Worm (Caenorhabditis elegans) whole organism, dauer: Measurements from ENCODE around the gene tomm-20.

Source experiments
- unc-62 ChIP-seq: sonication (generic microtip); optimal IDR thresholded peaks from 2 replicates; lab custom pipeline; 2017; ENCODE audit warnings: missing biosample characterization, missing genetic modification reagents, missing genetic modification characterization

tomm-20 gene

DNA sequence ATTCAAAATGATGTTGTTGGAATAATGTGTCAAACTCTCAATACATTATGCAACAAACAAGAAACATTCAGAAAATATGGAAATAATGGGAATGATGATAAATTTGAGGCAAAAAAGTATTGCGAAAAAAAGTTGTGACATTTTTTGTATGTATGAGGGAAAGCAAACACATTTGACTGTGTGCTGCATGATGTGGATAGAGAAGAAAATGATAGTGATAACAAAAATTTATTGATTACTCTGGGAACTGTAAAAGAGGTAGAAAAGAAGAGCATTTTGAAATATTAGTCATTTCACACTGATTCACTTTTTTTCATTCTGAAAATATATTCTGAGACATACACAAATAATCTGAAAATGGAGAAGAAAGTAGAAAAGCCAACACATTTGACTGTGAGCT, 4.6 kb upstream of the tomm-20 start:
- TF ChIP-seq unc-62 (GFP tag; lab: Kevin White, UChicago): no peak

DNA sequence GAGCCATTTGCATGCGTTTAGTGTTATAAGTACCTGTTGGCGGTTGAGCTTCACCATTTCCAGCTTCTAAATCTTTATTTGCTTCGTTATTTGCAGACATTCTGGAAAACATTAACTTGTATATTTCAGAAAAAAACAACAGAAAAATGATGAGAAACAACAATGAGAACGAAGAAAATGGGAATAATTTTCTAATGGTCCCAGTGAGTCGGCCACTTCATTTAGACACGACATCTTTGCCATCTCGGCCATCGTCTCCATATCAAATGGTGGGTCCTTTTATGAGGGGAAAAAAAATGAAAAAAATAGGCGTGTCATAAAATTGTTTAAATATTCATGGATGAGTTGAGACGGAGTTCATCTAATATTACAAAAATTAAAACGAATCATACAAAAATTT, 2.5 kb upstream of the tomm-20 start, which contains the start of gene snb-2:
Gene snb-2 (minus strand): TSS at position 101 of the 400 bp plus-strand sequence.
- no peak for TF ChIP-seq unc-62 (GFP tag; lab: Kevin White, UChicago)

DNA sequence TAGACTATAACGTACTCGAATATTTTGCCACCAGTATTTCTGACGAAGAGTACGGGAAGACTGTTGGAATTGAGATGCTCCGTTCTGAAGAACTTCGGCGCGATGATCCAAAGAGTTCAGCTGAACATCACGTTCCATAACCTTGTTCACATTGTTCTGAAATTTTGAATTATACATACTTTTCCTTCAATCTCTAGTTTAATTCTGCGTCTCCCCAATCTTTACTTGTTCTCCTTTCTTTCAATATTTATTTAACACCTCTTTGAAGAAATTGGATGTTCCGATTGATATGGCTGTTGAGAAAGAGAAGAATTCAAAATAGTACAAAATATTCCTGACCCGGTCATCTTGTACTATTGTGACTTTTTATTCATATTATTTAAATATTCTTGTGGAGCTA, 1.6 kb upstream of the tomm-20 start, which contains the start of gene F23H12.3:
Gene F23H12.3 (plus strand): TSS at position 301 of the 400 bp plus-strand sequence.
- TF ChIP-seq unc-62 (GFP tag; lab: Kevin White, UChicago): no peak

DNA sequence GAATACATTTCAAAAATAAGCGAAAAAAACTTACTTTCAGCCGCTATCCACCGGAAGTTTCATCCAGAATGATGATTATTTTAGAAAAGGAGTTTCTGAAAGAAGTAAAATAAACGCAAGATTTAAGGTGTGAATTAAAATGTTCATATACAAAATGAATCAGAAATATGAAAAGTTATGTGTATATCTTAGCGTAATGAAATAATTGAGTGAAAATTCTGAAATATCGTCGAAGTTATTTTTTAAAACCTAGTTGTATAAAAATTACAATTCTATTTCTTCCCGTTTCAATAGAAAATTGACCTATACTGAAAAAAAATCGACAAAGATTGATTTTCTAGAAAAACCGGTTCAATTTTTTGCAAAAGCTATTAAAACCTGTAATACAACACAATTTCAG, 5.4 kb downstream of the tomm-20 start, which contains the start of gene twk-13:
Gene twk-13 (minus strand): TSS at position 101 of the 400 bp plus-strand sequence.
- no peak for TF ChIP-seq unc-62 (GFP tag; lab: Kevin White, UChicago)

DNA sequence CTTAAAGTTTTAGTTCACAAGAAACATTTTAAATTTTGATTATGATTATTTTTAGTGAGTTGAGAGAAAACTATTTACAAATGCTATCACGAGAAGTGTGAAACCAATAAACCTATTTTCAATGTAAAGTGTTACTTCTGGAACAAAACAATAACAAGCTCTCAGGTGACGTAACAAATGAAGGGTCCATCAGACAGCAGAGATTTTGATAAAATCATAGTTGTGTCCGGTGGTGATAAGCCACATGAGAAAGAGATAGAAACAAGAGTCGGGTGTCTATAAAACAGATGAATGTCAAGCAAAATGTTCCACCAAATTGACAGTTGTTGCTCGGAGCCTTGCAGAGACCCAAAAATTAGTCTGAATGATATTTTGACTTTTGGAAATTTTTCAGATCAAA, 8.9 kb downstream of the tomm-20 start:
- TF ChIP-seq unc-62 (GFP tag; lab: Kevin White, UChicago): no peak

DNA sequence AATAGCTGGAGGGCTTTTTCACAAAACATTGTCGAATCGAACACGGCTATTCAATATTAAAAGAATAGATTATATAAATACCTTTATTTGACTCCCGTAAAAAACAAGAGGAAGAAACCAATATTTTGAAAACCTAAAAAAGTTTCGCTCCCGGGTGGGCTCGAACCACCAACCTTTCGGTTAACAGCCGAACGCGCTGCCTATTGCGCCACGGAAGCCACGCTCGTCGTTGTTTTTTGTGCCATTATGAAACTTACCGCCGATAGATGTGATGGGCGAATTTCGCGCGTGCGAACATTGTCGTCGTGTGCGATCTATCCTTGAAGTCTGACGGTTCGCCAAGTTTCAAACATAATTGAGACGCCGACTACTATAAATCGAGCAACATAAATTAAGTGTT, 11.4 kb downstream of the tomm-20 start:
- no peak for TF ChIP-seq unc-62 (GFP tag; lab: Kevin White, UChicago)

DNA sequence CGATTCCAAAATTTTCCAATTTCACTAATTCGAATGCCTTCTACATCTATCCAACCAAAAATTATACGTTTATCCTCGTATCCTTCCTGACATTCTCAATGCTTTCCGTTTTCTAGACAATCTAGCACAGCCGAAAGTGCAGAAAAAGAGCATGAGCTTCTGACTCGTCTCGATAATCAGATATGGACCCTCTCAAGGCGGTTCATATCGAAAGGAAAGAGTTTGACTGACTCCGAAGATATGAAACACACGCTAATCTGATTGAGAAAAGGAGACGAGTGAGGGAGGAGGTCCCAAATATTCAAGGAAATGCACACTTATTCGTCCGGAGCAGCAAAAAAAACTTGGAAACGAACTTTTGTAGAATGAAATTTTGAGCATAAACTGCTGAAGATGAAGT, 14.1 kb downstream of the tomm-20 start:
- no peak for TF ChIP-seq unc-62 (GFP tag; lab: Kevin White, UChicago)

DNA sequence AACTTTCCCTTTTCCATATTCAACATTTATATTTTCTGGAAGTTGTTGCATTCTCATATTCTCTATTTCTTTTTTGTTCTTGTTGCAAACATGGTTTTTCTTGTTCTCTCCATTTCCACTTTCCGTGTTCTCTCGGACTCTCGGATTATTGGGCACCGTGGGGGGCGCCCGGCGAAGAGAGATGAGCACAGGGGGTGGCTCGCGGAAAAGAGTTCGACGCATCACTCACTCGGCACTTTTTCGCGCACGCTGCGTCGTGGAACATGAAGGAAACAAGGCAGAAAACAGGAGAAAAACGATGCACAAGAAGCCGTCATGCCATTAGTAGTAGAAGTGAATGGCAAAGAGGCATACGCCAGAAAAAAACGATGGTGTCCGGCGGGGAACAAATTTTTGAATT, 16.6 kb downstream of the tomm-20 start:
- TF ChIP-seq unc-62 (GFP tag; lab: Kevin White, UChicago): no peak

DNA sequence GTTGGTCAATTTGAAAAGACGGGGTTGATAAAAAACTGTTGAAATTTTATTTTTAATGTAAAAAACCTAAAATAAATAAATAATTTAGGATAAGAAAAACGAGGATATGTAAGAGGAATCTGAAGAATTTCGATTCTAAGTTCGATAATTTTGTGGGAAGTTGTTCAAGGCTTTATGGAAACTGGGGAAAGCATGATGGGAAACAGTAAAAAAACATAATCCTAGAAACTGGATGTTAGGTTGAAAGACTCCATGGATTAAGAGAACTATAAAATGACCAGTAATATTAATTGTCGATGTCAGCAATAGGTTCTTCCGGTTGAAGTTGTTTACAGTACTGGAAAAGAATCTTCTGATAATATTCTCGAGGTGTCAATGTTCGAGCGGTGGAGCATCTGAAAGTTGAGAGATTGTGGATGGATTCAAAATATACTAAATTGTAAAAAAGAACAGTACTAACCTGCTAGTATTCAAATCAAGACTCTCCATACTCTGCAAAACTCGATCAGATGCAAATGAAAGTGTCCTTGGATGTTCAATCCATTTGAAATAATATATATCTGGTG, 22.9 kb downstream of the tomm-20 start:
- TF ChIP-seq unc-62 (GFP tag; lab: Kevin White, UChicago): no peak

DNA sequence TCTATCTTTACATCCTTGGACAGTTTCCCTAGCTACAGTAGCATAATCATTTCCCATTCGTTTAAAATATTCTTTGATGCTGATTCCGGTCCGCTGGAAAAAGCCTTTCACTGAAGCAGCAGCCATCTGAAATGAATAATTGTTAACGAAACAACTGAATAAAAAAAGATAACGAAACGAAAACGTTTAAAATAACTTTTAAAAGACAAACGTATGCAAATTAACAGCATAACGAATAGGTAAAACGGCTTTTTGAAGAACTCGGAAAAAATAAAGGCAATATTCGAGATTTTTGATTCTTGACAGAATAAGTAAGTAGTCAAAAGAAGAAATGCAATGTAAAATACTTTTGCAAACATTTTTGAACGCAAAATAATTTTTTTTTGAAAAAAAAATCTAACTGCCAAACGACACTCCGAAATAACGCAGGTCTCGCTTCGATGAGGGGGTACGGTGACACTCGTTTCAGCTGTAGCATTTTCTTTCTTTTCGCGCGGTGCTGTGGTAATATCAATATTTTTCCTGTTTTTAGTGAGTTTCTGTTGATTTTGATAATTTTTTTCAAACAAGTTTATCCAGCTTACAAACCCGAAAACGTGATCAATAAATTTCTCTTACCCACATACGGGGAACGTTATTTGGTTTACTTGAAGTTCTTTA, 25.2 kb downstream of the tomm-20 start, which contains the start of the genes R04F11.5 and R04F11.2:
Gene R04F11.5 (minus strand): TSS at position 126 of the 660 bp plus-strand sequence.
Gene R04F11.2 (plus strand): TSS at position 488 of the 660 bp plus-strand sequence.
- no peak for TF ChIP-seq unc-62 (GFP tag; lab: Kevin White, UChicago)

DNA sequence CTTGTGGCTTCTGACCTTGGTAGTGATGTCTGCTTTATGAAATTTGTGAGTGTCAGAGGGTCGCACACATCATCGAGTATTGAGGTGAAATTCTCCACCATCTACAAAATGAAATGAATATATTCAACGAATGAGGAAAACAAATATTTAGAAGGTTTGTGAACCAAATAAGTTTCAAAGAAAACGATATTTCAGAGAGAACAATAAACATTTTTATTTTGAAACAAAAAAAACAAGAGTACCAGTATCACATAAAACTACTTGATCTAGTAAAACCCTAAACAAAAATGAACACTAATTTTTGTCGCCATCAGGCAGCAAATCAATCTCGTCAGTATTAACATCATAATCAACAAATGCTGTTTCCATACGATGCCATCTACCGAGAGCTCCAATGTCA, 26.2 kb downstream of the tomm-20 start, which contains the start of gene R04F11.3:
Gene R04F11.3 (minus strand): TSS at position 101 of the 400 bp plus-strand sequence.
- TF ChIP-seq unc-62 (GFP tag; lab: Kevin White, UChicago): no peak

DNA sequence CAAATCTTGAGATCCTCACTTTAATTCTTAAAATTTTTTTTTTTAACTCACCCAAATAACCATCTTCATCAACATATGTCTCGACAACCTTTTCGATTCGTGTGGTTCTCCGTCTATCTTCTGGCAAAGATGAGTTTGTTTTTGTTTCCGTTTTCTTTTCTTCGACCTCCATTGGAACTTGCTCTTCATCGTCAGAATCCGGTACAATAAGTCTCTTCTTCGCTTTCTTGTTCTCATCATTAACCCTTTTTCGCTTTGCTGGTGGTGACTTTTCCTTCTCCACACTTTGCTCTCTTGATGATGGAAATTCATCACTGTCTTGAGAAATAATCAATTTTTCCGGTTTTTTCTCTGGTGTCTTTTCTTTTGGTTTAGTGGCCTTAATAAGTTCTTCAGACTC, 27.2 kb downstream of the tomm-20 start:
- TF ChIP-seq unc-62 (GFP tag; lab: Kevin White, UChicago): no peak

DNA sequence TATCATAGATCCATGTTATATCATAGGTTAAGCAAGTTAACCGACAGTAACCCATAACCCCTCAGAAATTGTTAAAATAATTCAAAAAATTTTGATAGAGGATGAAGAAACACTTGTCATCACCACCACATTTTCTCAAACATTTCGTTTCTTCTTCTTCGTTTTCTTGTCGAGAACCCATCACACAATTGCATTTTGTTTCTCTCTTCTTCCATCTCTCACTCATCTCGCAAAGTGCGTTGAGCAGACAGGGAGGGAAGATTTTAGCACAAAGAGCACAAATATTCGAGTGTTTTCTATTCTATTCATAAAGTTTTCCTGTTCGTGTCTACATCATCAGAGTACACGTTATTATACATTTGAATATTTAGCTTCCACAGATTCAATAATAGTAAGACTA, 28.9 kb downstream of the tomm-20 start:
- no peak for TF ChIP-seq unc-62 (GFP tag; lab: Kevin White, UChicago)

DNA sequence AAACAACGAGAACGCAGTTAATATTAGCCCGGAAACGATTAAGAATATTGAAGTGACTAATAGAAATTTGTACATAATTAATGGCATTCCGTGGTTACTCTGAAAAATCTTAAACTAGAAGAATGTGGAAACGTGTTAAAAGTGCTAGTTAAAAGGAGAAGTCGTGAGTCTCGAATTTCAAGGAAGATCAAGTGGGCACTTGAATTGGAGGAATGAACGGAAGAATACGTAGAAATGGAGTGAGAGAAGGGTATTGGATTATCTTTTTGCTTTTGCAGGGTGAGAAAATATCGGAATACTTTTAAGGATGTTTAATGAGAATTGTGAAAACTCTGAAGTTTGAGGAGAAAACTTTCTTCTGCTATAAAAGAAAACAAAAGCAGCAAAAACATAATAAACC, 33.0 kb downstream of the tomm-20 start, which contains the start of gene hpo-30:
Gene hpo-30 (minus strand): TSS at position 101 of the 400 bp plus-strand sequence.
- TF ChIP-seq unc-62 (GFP tag; lab: Kevin White, UChicago): no peak

DNA sequence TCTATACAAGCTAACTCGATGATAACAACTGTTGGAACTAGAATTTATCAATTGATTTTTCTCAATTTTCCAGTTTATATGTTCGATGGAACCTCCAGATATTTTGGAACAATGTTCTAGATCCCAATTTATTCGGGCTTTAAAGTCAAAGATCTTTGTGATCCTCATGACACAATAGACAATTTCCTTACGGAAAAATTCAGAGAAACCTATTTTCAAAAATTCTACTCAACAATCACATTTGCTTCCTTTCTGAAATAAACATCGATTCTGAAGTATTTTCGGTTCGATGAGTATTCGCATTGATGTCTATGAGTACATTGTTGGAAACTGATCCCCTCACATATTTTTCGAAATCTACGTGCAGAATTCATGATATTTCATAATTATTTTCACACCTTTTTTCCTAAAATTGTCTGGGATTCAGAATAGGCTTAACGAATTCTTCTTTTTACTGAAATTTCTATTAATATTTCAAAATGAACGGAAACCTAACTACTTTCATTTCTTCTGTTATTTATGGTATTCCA, 36.2 kb downstream of the tomm-20 start, which contains the start of gene srg-45:
Gene srg-45 (plus strand): TSS at position 480 of the 530 bp plus-strand sequence.
- TF ChIP-seq unc-62 (GFP tag; lab: Kevin White, UChicago): no peak

DNA sequence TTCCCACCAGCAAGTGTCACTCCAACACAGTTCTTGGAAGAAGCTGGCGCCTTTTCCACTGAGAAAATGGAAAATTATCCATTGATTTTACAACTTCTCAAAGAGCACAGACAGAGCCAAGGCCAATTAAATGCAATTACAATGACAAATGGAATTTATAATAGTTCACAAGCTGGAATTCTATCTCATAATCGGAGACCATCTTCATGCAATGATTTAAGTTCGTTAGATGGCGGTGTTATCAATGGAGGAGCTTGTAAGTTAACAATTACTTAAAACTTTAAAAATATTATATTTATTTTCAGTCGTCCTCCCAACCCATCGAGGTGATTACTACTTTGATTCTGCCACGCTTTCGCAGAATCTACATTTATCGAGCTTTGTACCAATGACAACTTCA, 37.6 kb downstream of the tomm-20 start:
- TF ChIP-seq unc-62 (GFP tag; lab: Kevin White, UChicago): no peak
